Worm (Caenorhabditis elegans): ENCODE results near the gene F14H12.17.

Gene F14H12.17

ce11 chrX:4400296-4400695 is 37.2 kb upstream of the F14H12.17 start:
- TF ChIP-seq snpc-4 (tag; optimal IDR thresholded peaks at IDR 0.05) (no peak), flh-1 (GFP tag; optimal IDR thresholded peaks at IDR 0.05) (no peak), blmp-1 (tag; optimal IDR thresholded peaks at IDR 0.05) (no peak), ztf-11 (tag; optimal IDR thresholded peaks at IDR 0.05) (no peak), lsy-2 (tag; optimal IDR thresholded peaks at IDR 0.05) (no peak), elt-3 (tag; optimal IDR thresholded peaks at IDR 0.05) (no peak), cnd-1 (tag; optimal IDR thresholded peaks at IDR 0.05) (no peak), drap-1 (GFP tag; optimal IDR thresholded peaks at IDR 0.05) (no peak), bed-3 (GFP tag; optimal IDR thresholded peaks at IDR 0.05) (no peak), ceh-83 (GFP tag; optimal IDR thresholded peaks at IDR 0.05) (no peak), unc-120 (tag; optimal IDR thresholded peaks at IDR 0.05; ENCODE audit: poor library complexity, severe bottlenecking) (no peak), M03D4.4 (tag; optimal IDR thresholded peaks at IDR 0.05) (no peak), lin-32 (GFP tag; optimal IDR thresholded peaks at IDR 0.05) (no peak), ham-2 (GFP tag; optimal IDR thresholded peaks at IDR 0.05) (no peak), mab-5 (tag; optimal IDR thresholded peaks at IDR 0.05) (no peak), ceh-43 (GFP tag; optimal IDR thresholded peaks at IDR 0.05) (no peak)

ce11 chrX:4397460-4397859 is 34.4 kb upstream of the F14H12.17 start:
- TF ChIP-seq unc-120 (tag; optimal IDR thresholded peaks at IDR 0.05; ENCODE audit: poor library complexity, severe bottlenecking), result no peak
- TF ChIP-seq sptf-1 (tag; optimal IDR thresholded peaks at IDR 0.05), result no peak
- no peak for TF ChIP-seq nhr-12 (tag; optimal IDR thresholded peaks at IDR 0.05)
- TF ChIP-seq mab-5 (tag; optimal IDR thresholded peaks at IDR 0.05), result no peak
- TF ChIP-seq drap-1 (GFP tag; optimal IDR thresholded peaks at IDR 0.05), result no peak
- no peak for TF ChIP-seq bed-3 (GFP tag; optimal IDR thresholded peaks at IDR 0.05)
- no peak for TF ChIP-seq snpc-4 (tag; optimal IDR thresholded peaks at IDR 0.05)
- no peak for TF ChIP-seq flh-1 (GFP tag; optimal IDR thresholded peaks at IDR 0.05)
- TF ChIP-seq unc-39 (tag; optimal IDR thresholded peaks at IDR 0.05), result no peak
- TF ChIP-seq ham-2 (GFP tag; optimal IDR thresholded peaks at IDR 0.05), result no peak

ce11 chrX:4395073-4395850 is 32.2 kb upstream of the F14H12.17 start:
- TF ChIP-seq hlh-1 (tag; optimal IDR thresholded peaks at IDR 0.05) (peak; percentile 26), lsy-2 (tag; optimal IDR thresholded peaks at IDR 0.05) (peak; percentile 44), nhr-28 (tag; optimal IDR thresholded peaks at IDR 0.05) (no peak), ham-2 (GFP tag; optimal IDR thresholded peaks at IDR 0.05) (peak; percentile 67), nhr-76 (tag; optimal IDR thresholded peaks at IDR 0.05) (no peak), nhr-237 (tag; optimal IDR thresholded peaks at IDR 0.05) (peak; percentile 44), ces-1 (GFP tag; optimal IDR thresholded peaks at IDR 0.05) (no peak), drap-1 (GFP tag; optimal IDR thresholded peaks at IDR 0.05) (peak; percentile 56), flh-1 (GFP tag; optimal IDR thresholded peaks at IDR 0.05) (no peak), mls-2 (tag; optimal IDR thresholded peaks at IDR 0.05) (no peak), bed-3 (GFP tag; optimal IDR thresholded peaks at IDR 0.05) (no peak), ztf-11 (tag; optimal IDR thresholded peaks at IDR 0.05) (no peak), mep-1 (tag; optimal IDR thresholded peaks at IDR 0.05) (peak; percentile 45), ceh-39 (tag; optimal IDR thresholded peaks at IDR 0.05) (peak; percentile 24), nhr-12 (tag; optimal IDR thresholded peaks at IDR 0.05) (no peak), unc-120 (tag; optimal IDR thresholded peaks at IDR 0.05; ENCODE audit: poor library complexity, severe bottlenecking) (no peak), pha-4 (tag; optimal IDR thresholded peaks at IDR 0.05) (peak; percentile 33), lin-13 (tag; optimal IDR thresholded peaks at IDR 0.05) (no peak), M03D4.4 (tag; optimal IDR thresholded peaks at IDR 0.05) (no peak), lin-32 (GFP tag; optimal IDR thresholded peaks at IDR 0.05) (no peak), zip-8 (tag; optimal IDR thresholded peaks at IDR 0.05) (no peak), sem-2 (GFP tag; optimal IDR thresholded peaks at IDR 0.05) (no peak), sptf-1 (tag; optimal IDR thresholded peaks at IDR 0.05) (peak; percentile 33), nhr-2 (tag; optimal IDR thresholded peaks at IDR 0.05) (no peak), tbx-8 (GFP tag; optimal IDR thresholded peaks at IDR 0.05) (no peak), blmp-1 (tag; optimal IDR thresholded peaks at IDR 0.05) (no peak), ceh-83 (GFP tag; optimal IDR thresholded peaks at IDR 0.05) (no peak), unc-62 (GFP tag; optimal IDR thresholded peaks at IDR 0.05) (no peak), mab-5 (tag; optimal IDR thresholded peaks at IDR 0.05) (no peak), elt-1 (tag; optimal IDR thresholded peaks at IDR 0.05; ENCODE audit: borderline replicate concordance, insufficient read depth) (no peak), cnd-1 (tag; optimal IDR thresholded peaks at IDR 0.05) (peak; percentile 27), snpc-4 (tag; optimal IDR thresholded peaks at IDR 0.05) (no peak), unc-39 (tag; optimal IDR thresholded peaks at IDR 0.05) (no peak), ceh-43 (GFP tag; optimal IDR thresholded peaks at IDR 0.05) (no peak), elt-3 (tag; optimal IDR thresholded peaks at IDR 0.05) (peak; percentile 29)

Measured in whole organism, mixed stage, embryonic.